Worm (Caenorhabditis elegans) whole organism, L1 larva: ENCODE results near the gene mdf-2.

Experiments used
- blmp-1 ChIP-seq: fragments of 150-350 bp; optimal IDR thresholded peaks from 2 replicates; lab custom pipeline; 2014; ENCODE audit warnings: missing biosample characterization, missing genetic modification characterization
- dsc-1 ChIP-seq: sonication (generic microtip); optimal IDR thresholded peaks from 2 replicates; lab custom pipeline; 2016; ENCODE audit warnings: mild to moderate bottlenecking, missing genetic modification characterization, missing compliant biosample characterization
- nhr-237 ChIP-seq: fragments of 150-350 bp; optimal IDR thresholded peaks from 2 replicates; lab custom pipeline; 2014; ENCODE audit warnings: missing biosample characterization, missing genetic modification characterization
- tbx-2 ChIP-seq: sonication (generic microtip); optimal IDR thresholded peaks from 2 replicates; lab custom pipeline; 2016; ENCODE audit warnings: missing genetic modification characterization, missing compliant biosample characterization
- ztf-4 ChIP-seq: fragments of 150-350 bp; optimal IDR thresholded peaks from 2 replicates; lab custom pipeline; 2014; ENCODE audit warnings: missing biosample characterization, missing genetic modification characterization

- TF ChIP-seq dsc-1 (tag; lab: Kevin White, UChicago) (no peak), ztf-4 (no peak), nhr-237 (no peak), blmp-1 (tag; lab: Kevin White, UChicago) (no peak), tbx-2 (tag; lab: Kevin White, UChicago) (no peak)
These were observed 38.1 kb downstream of the mdf-2 start for ce11 chrIV:2602862-2603189.
